Worm (Caenorhabditis elegans) whole organism, L2 larva: Measurements from ENCODE around the gene T27E7.9.
"Not testable (repeated sequence)": the region's sequence is repeated elsewhere in the genome, so short reads cannot be mapped to it uniquely, and the experiment has no call there.

Experiments used
- C34F6.9 ChIP-seq: fragments of 150-350 bp; optimal IDR thresholded peaks from 2 replicates; lab custom pipeline; 2014; ENCODE audit warnings: missing biosample characterization, missing genetic modification characterization
- F13H6.1 ChIP-seq: sonication (generic microtip); optimal IDR thresholded peaks from 2 replicates; lab custom pipeline; 2016; ENCODE audit warnings: missing genetic modification characterization, missing compliant biosample characterization
- R02D3.7 ChIP-seq: fragments of 150-350 bp; optimal IDR thresholded peaks from 2 replicates; lab custom pipeline; 2014; ENCODE audit warnings: missing biosample characterization, missing genetic modification characterization
- aly-2 ChIP-seq: fragments of 150-350 bp; optimal IDR thresholded peaks from 2 replicates; lab custom pipeline; 2014; ENCODE audit warnings: missing biosample characterization, missing genetic modification characterization
- ama-1 ChIP-seq: fragments of 150-350 bp; optimal IDR thresholded peaks from 2 replicates; lab custom pipeline; 2018; ENCODE audit warnings: inconsistent platforms
- blmp-1 ChIP-seq: sonication (generic microtip); optimal IDR thresholded peaks from 2 replicates; lab custom pipeline; 2017; ENCODE audit warnings: missing genetic modification characterization, mild to moderate bottlenecking, missing compliant biosample characterization, antibody characterized with exemption, moderate library complexity; ENCODE audit not compliant: insufficient read depth
- ceh-16 ChIP-seq: fragments of 150-350 bp; optimal IDR thresholded peaks from 2 replicates; lab custom pipeline; 2014; ENCODE audit warnings: missing biosample characterization, missing genetic modification characterization
- ceh-82 ChIP-seq: fragments of 150-350 bp; optimal IDR thresholded peaks from 2 replicates; lab custom pipeline; 2014; ENCODE audit warnings: missing biosample characterization, missing genetic modification characterization
- crh-2 ChIP-seq: sonication (generic microtip); optimal IDR thresholded peaks from 2 replicates; lab custom pipeline; 2017; ENCODE audit warnings: missing biosample characterization, missing genetic modification characterization
- dmd-4 ChIP-seq: sonication (generic microtip); optimal IDR thresholded peaks from 2 replicates; lab custom pipeline; 2017; ENCODE audit warnings: missing biosample characterization, missing genetic modification characterization
- egl-27 ChIP-seq: sonication (generic microtip); optimal IDR thresholded peaks from 3 replicates; lab custom pipeline; 2017; ENCODE audit warnings: missing biosample characterization, missing genetic modification reagents, missing genetic modification characterization
- elt-1 ChIP-seq: fragments of 150-350 bp; optimal IDR thresholded peaks from 2 replicates; lab custom pipeline; 2014; ENCODE audit warnings: missing biosample characterization, missing genetic modification characterization
- elt-3 ChIP-seq: sonication (generic microtip); optimal IDR thresholded peaks from 2 replicates; lab custom pipeline; 2017; ENCODE audit warnings: missing biosample characterization, missing genetic modification characterization
- fos-1 ChIP-seq: fragments of 150-350 bp; optimal IDR thresholded peaks from 2 replicates; lab custom pipeline; 2014; ENCODE audit warnings: missing biosample characterization, missing genetic modification characterization
- lin-11 ChIP-seq: fragments of 150-350 bp; sonication (generic microtip); optimal IDR thresholded peaks from 2 replicates; lab custom pipeline; 2014; ENCODE audit warnings: missing biosample characterization, missing genetic modification characterization, inconsistent platforms, mixed read lengths
- lin-39 ChIP-seq: fragments of 150-350 bp; optimal IDR thresholded peaks from 2 replicates; lab custom pipeline; 2014; ENCODE audit warnings: missing biosample characterization, missing genetic modification reagents, missing genetic modification characterization
- lsy-2 ChIP-seq, 2 experiments: fragments of 150-350 bp in 1 of 2; sonication (generic microtip) in 1 of 2; optimal IDR thresholded peaks; 2 replicates each; lab custom pipeline; 2014 to 2017; ENCODE audit warnings: missing biosample characterization in 2 of 2, missing genetic modification characterization in 2 of 2
- mbf-1 ChIP-seq: sonication (generic microtip); optimal IDR thresholded peaks from 2 replicates; lab custom pipeline; 2017; ENCODE audit warnings: missing biosample characterization, missing genetic modification characterization
- mdl-1 ChIP-seq, 2 experiments: fragments of 150-350 bp in 1 of 2; sonication (generic microtip) in 1 of 2; optimal IDR thresholded peaks; 2 replicates each; lab custom pipeline; 2017; ENCODE audit warnings: missing biosample characterization in 2 of 2, missing genetic modification characterization in 2 of 2
- nhr-10 ChIP-seq: sonication (generic microtip); optimal IDR thresholded peaks from 2 replicates; lab custom pipeline; 2017; ENCODE audit warnings: missing biosample characterization, missing genetic modification characterization
- nhr-11 ChIP-seq: fragments of 150-350 bp; optimal IDR thresholded peaks from 2 replicates; lab custom pipeline; 2014; ENCODE audit warnings: missing biosample characterization, missing genetic modification characterization
- nhr-129 ChIP-seq: fragments of 150-350 bp; optimal IDR thresholded peaks from 2 replicates; lab custom pipeline; 2014; ENCODE audit warnings: missing biosample characterization, missing genetic modification characterization
- nhr-21 ChIP-seq: fragments of 150-350 bp; optimal IDR thresholded peaks from 2 replicates; lab custom pipeline; 2014; ENCODE audit warnings: missing biosample characterization, missing genetic modification characterization
- nhr-23 ChIP-seq: fragments of 150-350 bp; optimal IDR thresholded peaks from 2 replicates; lab custom pipeline; 2014; ENCODE audit warnings: missing biosample characterization, missing genetic modification reagents, missing genetic modification characterization
- nhr-237 ChIP-seq: fragments of 150-350 bp; optimal IDR thresholded peaks from 2 replicates; lab custom pipeline; 2014; ENCODE audit warnings: missing biosample characterization, missing genetic modification characterization
- nhr-25 ChIP-seq: fragments of 150-350 bp; sonication (generic microtip); optimal IDR thresholded peaks from 3 replicates; lab custom pipeline; 2014; ENCODE audit warnings: missing biosample characterization, missing genetic modification characterization
- nhr-6 ChIP-seq: fragments of 150-350 bp; optimal IDR thresholded peaks from 2 replicates; lab custom pipeline; 2014; ENCODE audit warnings: missing biosample characterization, missing genetic modification characterization
- peb-1 ChIP-seq: fragments of 150-350 bp; optimal IDR thresholded peaks from 2 replicates; lab custom pipeline; 2014; ENCODE audit warnings: missing biosample characterization, missing genetic modification characterization
- sem-4 ChIP-seq: fragments of 150-350 bp; optimal IDR thresholded peaks from 2 replicates; lab custom pipeline; 2014; ENCODE audit warnings: missing biosample characterization, missing genetic modification reagents, missing genetic modification characterization
- skn-1 ChIP-seq: sonication (generic microtip); optimal IDR thresholded peaks from 2 replicates; lab custom pipeline; 2017; ENCODE audit warnings: missing biosample characterization, missing genetic modification characterization
- sma-9 ChIP-seq, 2 experiments: fragments of 150-350 bp in 1 of 2; sonication (generic microtip) in 1 of 2; optimal IDR thresholded peaks; 2 replicates each; lab custom pipeline; 2014 to 2016; ENCODE audit warnings: missing genetic modification characterization in 2 of 2, mild to moderate bottlenecking in 1 of 2, missing biosample characterization in 1 of 2, missing compliant biosample characterization in 1 of 2, missing genetic modification reagents in 1 of 2, moderate library complexity in 1 of 2
- snpc-4 ChIP-seq: fragments of 150-350 bp; optimal IDR thresholded peaks from 2 replicates; lab custom pipeline; 2014; ENCODE audit warnings: missing biosample characterization, missing genetic modification characterization
- unc-39 ChIP-seq: fragments of 150-350 bp; optimal IDR thresholded peaks from 2 replicates; lab custom pipeline; 2014; ENCODE audit warnings: missing biosample characterization, missing genetic modification characterization
- unc-55 ChIP-seq: fragments of 150-350 bp; sonication (generic microtip); optimal IDR thresholded peaks from 3 replicates; lab custom pipeline; 2014; ENCODE audit warnings: missing biosample characterization, missing genetic modification reagents, missing genetic modification characterization
- ztf-1 ChIP-seq: fragments of 200-800 bp; sonication (Bioruptor generic); conservative IDR thresholded peaks from 2 replicates; pipeline ENCODE4 v1.3.6; 2022; ENCODE audit warnings: missing genetic modification characterization, missing compliant biosample characterization
- ztf-4 ChIP-seq: fragments of 150-350 bp; optimal IDR thresholded peaks from 2 replicates; lab custom pipeline; 2014; ENCODE audit warnings: missing biosample characterization, missing genetic modification characterization

Gene T27E7.9

DNA sequence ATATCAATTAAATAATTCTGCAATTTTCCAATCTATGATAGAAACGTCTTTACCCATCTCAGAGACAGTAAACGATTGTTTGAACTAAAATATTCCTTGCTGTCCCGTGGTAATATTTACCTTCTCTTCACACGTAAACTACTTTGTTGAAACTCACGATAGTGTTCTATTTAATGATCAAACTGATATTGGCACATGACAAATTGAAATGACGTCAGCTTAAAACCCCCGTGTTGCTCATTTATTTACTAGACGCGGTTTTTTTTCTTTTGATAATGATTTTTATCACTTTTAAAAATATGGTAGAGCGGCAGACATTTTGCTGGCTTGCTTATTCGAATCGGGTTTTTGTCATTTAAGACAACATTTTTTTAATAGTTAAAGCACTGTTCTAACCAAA is 12.5 kb upstream of the T27E7.9 start:
- TF ChIP-seq crh-2 (tag; lab: Kevin White, UChicago) (peak; percentile 13), nhr-11 (no peak), snpc-4 (peak; percentile 2)

DNA sequence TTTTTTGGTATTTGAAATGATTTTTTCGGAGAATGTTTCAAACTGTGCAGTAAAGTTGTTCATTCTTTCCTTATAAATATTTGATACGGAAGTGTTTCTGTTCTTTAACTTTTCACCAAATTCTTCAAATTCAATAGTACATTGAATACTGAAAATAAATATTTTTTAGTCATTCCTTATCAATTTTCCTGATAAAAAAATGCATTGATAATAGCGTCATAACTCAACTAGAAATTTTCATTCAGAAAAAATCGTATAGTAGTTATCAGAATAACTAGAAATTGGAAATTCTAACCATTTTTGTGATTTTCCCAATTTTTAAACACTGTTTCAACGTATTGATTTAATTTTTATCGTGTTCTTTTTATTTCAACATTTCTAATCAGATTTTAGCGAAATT is 10.1 kb upstream of the T27E7.9 start:
- TF ChIP-seq lin-39 (tag; lab: Kevin White, UChicago) (no peak), fos-1 (tag; lab: Kevin White, UChicago) (peak; percentile 51)

DNA sequence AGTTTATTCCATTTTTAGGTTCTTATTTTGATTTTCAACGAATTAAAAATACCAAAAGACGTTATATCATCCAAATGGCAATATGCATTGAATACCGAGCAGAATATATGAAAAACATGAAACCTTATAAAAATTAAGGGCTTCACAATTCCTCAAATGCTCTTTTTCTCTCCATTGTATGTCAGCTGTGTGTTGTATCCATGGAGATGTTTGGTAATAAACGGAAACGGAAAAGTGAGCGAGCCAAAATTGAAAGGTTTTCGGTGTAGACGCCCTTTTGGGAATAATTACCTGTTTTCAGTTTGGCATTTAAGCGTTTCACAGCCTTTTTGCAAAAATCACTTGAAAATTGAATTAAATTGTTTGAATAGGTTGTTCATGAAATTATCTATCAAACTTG is 8.4 kb upstream of the T27E7.9 start:
- no peak for TF ChIP-seq lsy-2 (tag; optimal IDR thresholded peaks at IDR 0.05; lab: Kevin White, UChicago)
- TF ChIP-seq unc-39 (tag; lab: Kevin White, UChicago), result no peak
- TF ChIP-seq elt-3 (tag; lab: Kevin White, UChicago), result no peak
- TF ChIP-seq nhr-129, result no peak
- TF ChIP-seq unc-55 (GFP tag; lab: Kevin White, UChicago), result no peak
- no peak for TF ChIP-seq nhr-6 (tag; lab: Kevin White, UChicago)
- no peak for TF ChIP-seq C34F6.9 (tag; lab: Kevin White, UChicago)
- no peak for TF ChIP-seq egl-27 (tag; lab: Kevin White, UChicago)
- TF ChIP-seq F13H6.1 (tag; lab: Kevin White, UChicago), result no peak
- no peak for TF ChIP-seq mdl-1 (tag; optimal IDR thresholded peaks at IDR 0.05; lab: Kevin White, UChicago)
- no peak for TF ChIP-seq sem-4 (tag; lab: Kevin White, UChicago)
- no peak for TF ChIP-seq lin-11 (tag; lab: Kevin White, UChicago)
- no peak for TF ChIP-seq nhr-237 (tag; lab: Kevin White, UChicago)
- TF ChIP-seq nhr-21 (tag; lab: Kevin White, UChicago), result no peak
- no peak for TF ChIP-seq nhr-23 (tag; lab: Kevin White, UChicago)

DNA sequence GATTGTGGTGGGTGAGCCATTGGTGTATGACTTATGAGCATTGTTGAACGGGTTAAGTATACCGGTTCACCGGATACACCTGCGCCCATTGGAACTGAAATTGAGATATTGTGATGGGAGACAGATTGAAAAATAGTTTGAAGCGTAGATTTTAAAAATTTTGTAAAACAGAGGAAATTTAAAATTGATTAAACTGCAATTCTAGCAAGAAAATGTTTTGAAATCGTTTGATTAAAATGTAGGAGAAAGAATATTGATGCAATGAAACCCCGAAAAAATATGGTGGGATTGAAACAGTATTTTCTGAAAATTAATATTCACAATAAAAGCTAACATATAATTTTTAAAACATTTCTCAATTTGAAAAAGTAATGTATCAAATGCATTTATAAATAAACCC is 5.6 kb upstream of the T27E7.9 start, which contains the start of gene Y57G11B.6:
Gene Y57G11B.6 (minus strand): TSS at position 101 of the 400 bp plus-strand sequence.
- TF ChIP-seq ceh-82 (no peak), peb-1 (tag; lab: Kevin White, UChicago) (no peak), blmp-1 (tag; lab: Kevin White, UChicago) (no peak), ceh-16 (tag; lab: Kevin White, UChicago) (no peak), ztf-1 (GFP tag; lab: Robert Waterston, UW) (no peak), R02D3.7 (no peak), lsy-2 (tag; optimal IDR thresholded peaks at IDR 0.05; lab: Kevin White, UChicago) (no peak), C34F6.9 (tag; lab: Kevin White, UChicago) (no peak), lin-39 (tag; lab: Kevin White, UChicago) (no peak), mbf-1 (no peak), F13H6.1 (tag; lab: Kevin White, UChicago) (no peak)
- TF ChIP-seq, all 48 proteins: peak for 0

DNA sequence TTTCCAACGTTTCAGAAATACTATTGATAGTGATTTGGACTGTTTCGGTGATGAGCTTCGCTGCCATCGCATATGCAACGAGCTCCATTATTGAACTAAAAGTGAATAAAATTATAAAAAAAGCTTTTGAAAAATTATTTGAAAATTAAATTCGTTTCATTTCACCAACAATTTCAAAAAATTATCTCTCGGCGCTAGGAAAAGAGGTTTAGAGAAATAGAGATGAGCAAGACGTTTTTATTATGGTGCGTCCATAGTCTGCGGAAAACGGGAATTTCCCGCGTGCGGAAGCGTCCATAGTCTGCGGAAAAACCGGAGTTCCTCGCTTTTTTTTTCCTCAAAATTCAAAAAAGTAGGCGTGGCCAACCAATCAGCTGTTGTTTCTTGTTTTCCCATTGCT is 2.7 kb upstream of the T27E7.9 start, which contains the start of gene pals-30:
Gene pals-30 (minus strand): TSS at position 101 of the 400 bp plus-strand sequence.
- not testable (repeated sequence) for TF ChIP-seq crh-2 (tag; lab: Kevin White, UChicago); sma-9 (GFP tag; optimal IDR thresholded peaks at IDR 0.05; lab: Kevin White, UChicago); sma-9 (tag; optimal IDR thresholded peaks at IDR 0.05; lab: Kevin White, UChicago); unc-55 (GFP tag; lab: Kevin White, UChicago)

DNA sequence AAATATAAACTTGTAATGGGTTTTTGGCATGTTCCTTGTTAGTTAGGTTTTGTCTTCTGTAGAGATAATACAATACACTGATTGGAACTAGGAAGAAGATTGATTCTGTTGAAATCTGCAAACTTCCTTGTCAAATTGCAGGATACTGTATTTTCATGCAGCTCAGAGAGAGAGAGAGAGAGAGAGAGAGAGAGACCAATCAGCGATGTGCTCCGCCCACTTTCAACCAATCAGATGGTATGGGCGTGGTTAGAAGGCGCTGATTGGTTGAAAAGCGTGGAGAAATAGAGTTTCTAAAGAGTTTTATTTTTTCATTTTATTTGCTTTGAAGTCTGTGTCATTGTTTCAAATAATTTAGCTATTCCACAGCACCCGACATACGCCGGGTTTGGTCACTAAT is 1.9 kb downstream of the T27E7.9 start:
- TF ChIP-seq unc-39 (tag; lab: Kevin White, UChicago) (no peak), peb-1 (tag; lab: Kevin White, UChicago) (no peak), F13H6.1 (tag; lab: Kevin White, UChicago) (no peak)

DNA sequence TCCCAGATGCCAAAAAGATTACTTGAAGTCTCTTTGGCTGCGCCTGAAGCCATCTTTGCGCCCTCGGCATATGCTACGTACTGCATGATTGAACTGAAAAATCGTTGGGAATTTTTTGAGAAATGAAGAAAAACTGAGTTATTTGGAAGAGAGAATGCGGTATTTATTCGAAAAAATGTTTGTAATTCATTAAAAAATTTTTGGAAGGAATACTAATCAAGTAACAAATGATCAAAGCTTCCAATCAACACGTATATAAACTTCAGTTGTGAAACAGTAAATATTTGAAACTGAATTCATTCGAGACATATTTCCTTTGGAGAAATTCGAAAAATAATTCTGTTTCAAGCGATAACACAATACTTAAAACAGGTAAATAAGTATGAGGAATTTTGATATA is 6.7 kb downstream of the T27E7.9 start, which contains the start of gene pals-29:
Gene pals-29 (minus strand): TSS at position 101 of the 400 bp plus-strand sequence.
- TF ChIP-seq skn-1, result no peak
- TF ChIP-seq dmd-4 (tag; lab: Kevin White, UChicago), result no peak
- TF ChIP-seq mbf-1, result no peak
- no peak for TF ChIP-seq mdl-1 (tag; optimal IDR thresholded peaks at IDR 0.05; lab: Kevin White, UChicago)
- TF ChIP-seq unc-55 (GFP tag; lab: Kevin White, UChicago), result no peak
- TF ChIP-seq ztf-4 (tag; lab: Kevin White, UChicago), result no peak
- no peak for TF ChIP-seq nhr-6 (tag; lab: Kevin White, UChicago)
- TF ChIP-seq nhr-25 (tag; lab: Kevin White, UChicago), result no peak
- TF ChIP-seq aly-2 (tag; lab: Kevin White, UChicago), result no peak
- no peak for TF ChIP-seq unc-39 (tag; lab: Kevin White, UChicago)
- no peak for TF ChIP-seq lin-39 (tag; lab: Kevin White, UChicago)
- no peak for TF ChIP-seq nhr-11
- TF ChIP-seq elt-3 (tag; lab: Kevin White, UChicago), result no peak
- no peak for TF ChIP-seq ama-1 (lab: Kevin White, UChicago)
- TF ChIP-seq elt-1 (tag; lab: Kevin White, UChicago), result no peak
- no peak for TF ChIP-seq ztf-1 (GFP tag; lab: Robert Waterston, UW)
- TF ChIP-seq sma-9 (GFP tag; optimal IDR thresholded peaks at IDR 0.05; lab: Kevin White, UChicago), result no peak
- no peak for TF ChIP-seq sma-9 (tag; optimal IDR thresholded peaks at IDR 0.05; lab: Kevin White, UChicago)
- no peak for TF ChIP-seq nhr-10
